Worm (Caenorhabditis elegans): ENCODE measurements around the gene C54G10.1.
A peak's percentile ranks its signal among the peaks of the same experiment; 100 is the strongest.

Gene C54G10.1

ce11 chrV:14597681-14598184, 43.2 kb upstream of the C54G10.1 start, which contains the start of gene R11H6.2 (continued):
- TF ChIP-seq nhr-12 (tag; optimal IDR thresholded peaks at IDR 0.05), result no peak
- peak; percentile 3 for TF ChIP-seq C16A3.4 (tag; optimal IDR thresholded peaks at IDR 0.05)
- no peak for TF ChIP-seq nhr-71 (tag; optimal IDR thresholded peaks at IDR 0.05)
- no peak for TF ChIP-seq ces-1 (GFP tag; optimal IDR thresholded peaks at IDR 0.05)
- TF ChIP-seq sptf-1 (tag; optimal IDR thresholded peaks at IDR 0.05), result no peak
- peak; percentile 1 for TF ChIP-seq blmp-1 (tag; optimal IDR thresholded peaks at IDR 0.05)
- peak; percentile 16 to 35 for TF ChIP-seq efl-1 (optimal IDR thresholded peaks at IDR 0.05)
- TF ChIP-seq efl-1 (GFP tag; optimal IDR thresholded peaks at IDR 0.05 in 1 of 2), result peak; percentile 36 to 51
- peak; percentile 27 for TF ChIP-seq mep-1 (tag; optimal IDR thresholded peaks at IDR 0.05)
- TF ChIP-seq unc-62 (GFP tag; optimal IDR thresholded peaks at IDR 0.05), result no peak
- no peak for TF ChIP-seq unc-30 (tag; optimal IDR thresholded peaks at IDR 0.05)

- TF ChIP-seq ceh-63 (GFP tag; optimal IDR thresholded peaks at IDR 0.05) (no peak), egl-13 (tag; optimal IDR thresholded peaks at IDR 0.05) (no peak), unc-30 (tag; optimal IDR thresholded peaks at IDR 0.05) (no peak), dsc-1 (tag; optimal IDR thresholded peaks at IDR 0.05) (no peak), ceh-82 (tag; optimal IDR thresholded peaks at IDR 0.05) (no peak), zip-4 (GFP tag; optimal IDR thresholded peaks at IDR 0.05) (no peak), egl-27 (tag; optimal IDR thresholded peaks at IDR 0.05) (no peak), hlh-4 (tag; optimal IDR thresholded peaks at IDR 0.05) (no peak), ces-1 (GFP tag; optimal IDR thresholded peaks at IDR 0.05) (no peak), nhr-47 (tag; optimal IDR thresholded peaks at IDR 0.05) (no peak), pag-3 (tag; optimal IDR thresholded peaks at IDR 0.05; ENCODE audit: borderline replicate concordance, insufficient read depth) (no peak)
These were observed 40.9 kb upstream of the C54G10.1 start, which contains the start of gene glb-22 for ce11 chrV:14599972-14600371. Gene glb-22 (plus strand): TSS chrV:14600272.

ce11 chrV:14603755-14604154, 37.1 kb upstream of the C54G10.1 start:
- TF ChIP-seq nhr-47 (tag; optimal IDR thresholded peaks at IDR 0.05) (no peak), lin-14 (GFP tag; optimal IDR thresholded peaks at IDR 0.05) (peak; percentile 38)

- TF ChIP-seq hlh-4 (tag; optimal IDR thresholded peaks at IDR 0.05), result no peak
- TF ChIP-seq ceh-90 (tag; optimal IDR thresholded peaks at IDR 0.05), result no peak
- no peak for TF ChIP-seq pax-3 (tag; optimal IDR thresholded peaks at IDR 0.05)
- TF ChIP-seq nhr-47 (tag; optimal IDR thresholded peaks at IDR 0.05), result no peak
- no peak for TF ChIP-seq lin-15B (tag; optimal IDR thresholded peaks at IDR 0.05)
- TF ChIP-seq ets-5 (GFP tag; IDR thresholded peaks at IDR 0.05), result no peak
- TF ChIP-seq nhr-71 (tag; optimal IDR thresholded peaks at IDR 0.05), result no peak
- no peak for TF ChIP-seq fkh-4 (tag; optimal IDR thresholded peaks at IDR 0.05; ENCODE audit: borderline replicate concordance)
- TF ChIP-seq F16B12.6 (tag; optimal IDR thresholded peaks at IDR 0.05), result no peak
- no peak for TF ChIP-seq nhr-84 (tag; optimal IDR thresholded peaks at IDR 0.05)
- no peak for TF ChIP-seq C16A3.4 (tag; optimal IDR thresholded peaks at IDR 0.05)
These were observed 31.3 kb upstream of the C54G10.1 start, which contains the start of gene R11H6.4 for ce11 chrV:14609643-14610042. Gene R11H6.4 (plus strand): TSS chrV:14609943.

ce11 chrV:14610781-14611180, 30.1 kb upstream of the C54G10.1 start:
- TF ChIP-seq efl-1 (optimal IDR thresholded peaks at IDR 0.05) (no peak), efl-1 (GFP tag; optimal IDR thresholded peaks at IDR 0.05 in 1 of 2) (peak in 1 of 2 experiments; percentile 63), snu-23 (GFP tag; optimal IDR thresholded peaks at IDR 0.05) (no peak)

- TF ChIP-seq C34B4.2 (tag; optimal IDR thresholded peaks at IDR 0.05), result no peak
- no peak for TF ChIP-seq vab-15 (tag; optimal IDR thresholded peaks at IDR 0.05)
- peak; percentile 67 for TF ChIP-seq mep-1 (tag; optimal IDR thresholded peaks at IDR 0.05)
- TF ChIP-seq egl-27 (tag; optimal IDR thresholded peaks at IDR 0.05), result no peak
- TF ChIP-seq unc-98 (GFP tag; IDR thresholded peaks at IDR 0.05), result no peak
- no peak for TF ChIP-seq nhr-90 (tag; optimal IDR thresholded peaks at IDR 0.05; ENCODE audit: poor library complexity)
- TF ChIP-seq blmp-1 (tag; optimal IDR thresholded peaks at IDR 0.05), result peak; percentile 60
- no peak for TF ChIP-seq pag-3 (tag; optimal IDR thresholded peaks at IDR 0.05; ENCODE audit: borderline replicate concordance, insufficient read depth)
- no peak for TF ChIP-seq nhr-19 (GFP tag; conservative IDR thresholded peaks at IDR 0.05)
- no peak for TF ChIP-seq ceh-63 (GFP tag; optimal IDR thresholded peaks at IDR 0.05)
- no peak for TF ChIP-seq ces-1 (GFP tag; optimal IDR thresholded peaks at IDR 0.05)
- no peak for TF ChIP-seq jun-1 (tag; optimal IDR thresholded peaks at IDR 0.05)
- no peak for TF ChIP-seq nhr-237 (tag; optimal IDR thresholded peaks at IDR 0.05)
- no peak for TF ChIP-seq aly-2 (tag; optimal IDR thresholded peaks at IDR 0.05)
- peak; percentile 56 for TF ChIP-seq lin-14 (GFP tag; optimal IDR thresholded peaks at IDR 0.05)
- TF ChIP-seq tbx-2 (tag; optimal IDR thresholded peaks at IDR 0.05), result peak; percentile 31
- peak; percentile 38 to 73 (median 51) for TF ChIP-seq dpl-1 (GFP tag; optimal IDR thresholded peaks at IDR 0.05)
- TF ChIP-seq alr-1 (tag; optimal IDR thresholded peaks at IDR 0.05; ENCODE audit: borderline replicate concordance), result no peak
- TF ChIP-seq zag-1 (tag; optimal IDR thresholded peaks at IDR 0.05), result no peak
- TF ChIP-seq pqm-1 (tag; optimal IDR thresholded peaks at IDR 0.05), result no peak
These were observed 28.7 kb upstream of the C54G10.1 start, which contains the start of the genes R11H6.5 and ccnk-1 for ce11 chrV:14612168-14612567. Gene R11H6.5 (minus strand): TSS chrV:14612222. Gene ccnk-1 (plus strand): TSS chrV:14612548.
